Fruit fly (Drosophila melanogaster) S2 (cell line): ENCODE data around the gene promL.

Experiments used
- CG8478 ChIP-seq: fragments of >200 bp; optimal IDR thresholded peaks from 2 replicates; lab custom pipeline; 2018
- CTCF ChIP-seq, 2 experiments: fragments of >200 bp; optimal IDR thresholded peaks; 2 replicates each; lab custom pipeline; 2018

Gene promL

DNA sequence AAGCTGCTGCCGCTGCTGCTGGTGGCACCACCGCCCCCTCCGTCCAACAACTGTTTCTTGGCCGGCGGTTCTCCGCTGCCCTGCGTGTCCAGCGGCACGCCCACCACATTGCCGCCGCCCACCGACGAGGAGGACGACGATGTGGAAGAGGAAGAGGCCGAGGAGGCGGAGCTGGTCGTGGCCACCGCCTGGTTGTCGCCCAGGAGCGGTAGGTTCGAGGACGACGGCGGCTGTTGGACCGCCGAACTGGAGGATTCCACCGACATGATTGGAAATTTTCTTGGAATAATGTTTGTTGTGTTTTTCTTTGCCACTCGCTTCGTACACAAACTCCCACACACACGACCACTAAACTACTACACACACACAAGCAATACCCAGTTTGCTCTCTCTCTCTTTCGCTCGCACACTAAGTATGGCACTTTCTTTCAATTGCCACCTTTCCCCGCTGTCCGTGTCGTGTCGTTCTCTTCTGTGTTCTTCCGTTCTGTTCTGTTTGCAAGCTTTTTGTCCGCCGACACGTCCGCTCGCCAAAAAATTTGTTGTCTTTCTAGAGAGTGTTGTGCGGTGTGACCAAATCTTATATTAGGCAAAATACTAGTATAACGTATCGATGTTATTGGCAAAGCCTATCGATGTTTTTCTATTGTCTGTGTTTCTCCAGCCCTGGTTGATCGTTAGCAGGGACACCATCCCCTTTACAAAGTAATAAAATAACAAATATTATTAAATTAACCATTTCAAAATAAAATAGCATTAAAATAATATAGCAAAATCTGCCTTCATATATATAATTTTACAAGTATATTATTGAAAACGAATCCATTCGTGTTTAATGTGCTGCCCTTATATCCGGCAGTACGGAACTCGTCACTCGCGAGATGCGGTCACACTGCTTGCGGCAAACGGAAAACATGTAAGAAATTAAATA is 57.0 kb downstream of the promL start, which contains the start of the genes CG32486 and PAN3:
Gene CG32486 (minus strand): TSS at position 566 of the 931 bp plus-strand sequence.
Gene PAN3 (plus strand): TSS at position 860 of the 931 bp plus-strand sequence.
- TF ChIP-seq CTCF (optimal IDR thresholded peaks at IDR 0.05; lab: Kevin White, UChicago) = no peak
- no peak for TF ChIP-seq CG8478 (lab: Kevin White, UChicago)

dm6 chr3L:3069774-3070173 is 57.8 kb downstream of the promL start:
- TF ChIP-seq CG8478 (lab: Kevin White, UChicago) (no peak), CTCF (optimal IDR thresholded peaks at IDR 0.05; lab: Kevin White, UChicago) (no peak)
